Fruit fly (Drosophila melanogaster) whole organism, wandering third instar larva: ENCODE measurements around the gene Cdc14.

Experiments used
- CG32264 ChIP-seq: fragments of 200-800 bp; sonication (Bioruptor generic); optimal IDR thresholded peaks from 2 replicates; lab custom pipeline; 2016; ENCODE audit warnings: missing biosample characterization, missing genetic modification characterization
- CG9705 ChIP-seq: fragments of 200-800 bp; sonication (Bioruptor generic); optimal IDR thresholded peaks from 2 replicates; lab custom pipeline; 2018; ENCODE audit warnings: missing biosample characterization, mild to moderate bottlenecking, missing genetic modification characterization
- Dfd ChIP-seq: fragments of >200 bp; optimal IDR thresholded peaks from 2 replicates; lab custom pipeline; 2017; ENCODE audit warnings: missing biosample characterization, missing genetic modification characterization
- Dif ChIP-seq: fragments of 200-275, 200-300 bp; sonication (Bioruptor generic); optimal IDR thresholded peaks from 2 replicates; lab custom pipeline; 2018; ENCODE audit warnings: missing biosample characterization, missing genetic modification characterization; ENCODE audit not compliant: partially characterized antibody
- GATAd ChIP-seq: sonication (Bioruptor generic); optimal IDR thresholded peaks from 2 replicates; lab custom pipeline; 2016; ENCODE audit warnings: missing biosample characterization, missing genetic modification characterization
- HLH106 ChIP-seq: fragments of 200-800 bp; optimal IDR thresholded peaks from 3 replicates; lab custom pipeline; 2019; ENCODE audit warnings: missing biosample characterization, mild to moderate bottlenecking, missing genetic modification characterization, moderate library complexity
- Hnf4 ChIP-seq: fragments of 200-800 bp; sonication (Bioruptor generic); optimal IDR thresholded peaks from 2 replicates; lab custom pipeline; 2016; ENCODE audit warnings: missing biosample characterization, mild to moderate bottlenecking, missing genetic modification characterization
- Hr78 ChIP-seq: fragments of >200 bp; optimal IDR thresholded peaks from 2 replicates; lab custom pipeline; 2017; ENCODE audit warnings: missing biosample characterization, missing genetic modification characterization
- Hr83 ChIP-seq: fragments of 200-300 bp; sonication (Bioruptor generic); optimal IDR thresholded peaks from 2 replicates; lab custom pipeline; 2016; ENCODE audit warnings: missing biosample characterization, mild to moderate bottlenecking, missing genetic modification characterization, moderate library complexity; ENCODE audit not compliant: poor library complexity, severe bottlenecking
- Jra ChIP-seq: sonication (Bioruptor generic); optimal IDR thresholded peaks from 2 replicates; lab custom pipeline; 2016; ENCODE audit warnings: missing biosample characterization, missing genetic modification characterization
- Mio ChIP-seq: sonication (Bioruptor generic); optimal IDR thresholded peaks from 2 replicates; lab custom pipeline; 2016; ENCODE audit warnings: missing biosample characterization, missing genetic modification characterization
- Myc ChIP-seq: fragments of >200 bp; optimal IDR thresholded peaks from 2 replicates; lab custom pipeline; 2017
- N ChIP-seq: fragments of >200 bp; optimal IDR thresholded peaks from 2 replicates; lab custom pipeline; 2018; ENCODE audit warnings: missing biosample characterization, missing external identifiers, missing genetic modification characterization
- OdsH ChIP-seq: fragments of 200-800 bp; sonication (Bioruptor generic); optimal IDR thresholded peaks from 2 replicates; lab custom pipeline; 2016; ENCODE audit warnings: missing biosample characterization, mild to moderate bottlenecking, missing genetic modification characterization
- Rel ChIP-seq, 2 experiments: fragments of 200-800 bp; sonication (Bioruptor generic) in 1 of 2; optimal IDR thresholded peaks; 2 replicates in 1 of 2; 3 replicates in 1 of 2; lab custom pipeline; 2016 to 2019; ENCODE audit warnings: mild to moderate bottlenecking in 2 of 2, missing biosample characterization in 2 of 2, missing genetic modification characterization in 2 of 2, moderate library complexity in 1 of 2
- Sp1 ChIP-seq: fragments of 200-800 bp; sonication (Bioruptor generic); optimal IDR thresholded peaks from 3 replicates; lab custom pipeline; 2019; ENCODE audit warnings: missing biosample characterization, mild to moderate bottlenecking, missing genetic modification characterization, moderate library complexity
- br ChIP-seq: fragments of 200-800 bp; sonication (Bioruptor generic); optimal IDR thresholded peaks from 2 replicates; lab custom pipeline; 2016; ENCODE audit warnings: missing biosample characterization, missing genetic modification characterization
- brk ChIP-seq: fragments of 200-800 bp; sonication (Bioruptor generic); optimal IDR thresholded peaks from 2 replicates; lab custom pipeline; 2016; ENCODE audit warnings: missing biosample characterization, mild to moderate bottlenecking, missing genetic modification characterization
- dl ChIP-seq, 2 experiments: fragments of 175-275, 200-275 bp in 1 of 2; fragments of 200-275 bp in 1 of 2; sonication (Bioruptor generic); optimal IDR thresholded peaks; lab custom pipeline; 2018; ENCODE audit warnings: mild to moderate bottlenecking in 2 of 2, missing biosample characterization in 2 of 2, missing genetic modification characterization in 2 of 2, moderate library complexity in 2 of 2; ENCODE audit not compliant: partially characterized antibody in 2 of 2, insufficient read depth in 1 of 2
- dmrt93B ChIP-seq: fragments of 200-800 bp; sonication (Bioruptor generic); optimal IDR thresholded peaks from 2 replicates; lab custom pipeline; 2018; ENCODE audit warnings: missing biosample characterization, mild to moderate bottlenecking, missing genetic modification characterization
- dsf ChIP-seq: sonication (Bioruptor generic); optimal IDR thresholded peaks from 2 replicates; lab custom pipeline; 2016; ENCODE audit warnings: missing biosample characterization, missing genetic modification characterization, borderline replicate concordance
- ey ChIP-seq: fragments of 200-800 bp; sonication (Bioruptor generic); optimal IDR thresholded peaks from 2 replicates; lab custom pipeline; 2016; ENCODE audit warnings: missing biosample characterization, missing genetic modification characterization
- foxo ChIP-seq, 2 experiments: fragments of 200-800 bp; sonication (Bioruptor generic); optimal IDR thresholded peaks; 2 replicates in 1 of 2; 3 replicates in 1 of 2; lab custom pipeline; 2016 to 2017; ENCODE audit warnings: missing biosample characterization in 2 of 2, missing genetic modification characterization in 2 of 2
- fru ChIP-seq: fragments of 200-800 bp; sonication (Bioruptor generic); optimal IDR thresholded peaks from 3 replicates; lab custom pipeline; 2016; ENCODE audit warnings: missing biosample characterization, mild to moderate bottlenecking, missing genetic modification characterization
- h ChIP-seq: fragments of 200-800 bp; sonication (Bioruptor generic); optimal IDR thresholded peaks from 3 replicates; lab custom pipeline; 2016; ENCODE audit warnings: missing biosample characterization, mild to moderate bottlenecking, missing genetic modification characterization
- jim ChIP-seq: fragments of 175-275, 200-325 bp; sonication (Bioruptor generic); optimal IDR thresholded peaks from 2 replicates; lab custom pipeline; 2016; ENCODE audit warnings: missing biosample characterization, mild to moderate bottlenecking, missing genetic modification characterization
- lola ChIP-seq: fragments of >200 bp; optimal IDR thresholded peaks from 2 replicates; lab custom pipeline; 2017; ENCODE audit warnings: missing biosample characterization, missing genetic modification characterization
- psq ChIP-seq: fragments of 200-800 bp; sonication (Bioruptor generic); optimal IDR thresholded peaks from 3 replicates; lab custom pipeline; 2017; ENCODE audit warnings: missing biosample characterization, mild to moderate bottlenecking, missing genetic modification characterization, moderate library complexity
- rgr ChIP-seq: fragments of 200-800 bp; sonication (Bioruptor generic); optimal IDR thresholded peaks from 3 replicates; lab custom pipeline; 2016; ENCODE audit warnings: missing biosample characterization, mild to moderate bottlenecking, missing genetic modification characterization
- sv ChIP-seq: fragments of 200-800 bp; sonication (Bioruptor generic); optimal IDR thresholded peaks from 3 replicates; lab custom pipeline; 2016; ENCODE audit warnings: missing biosample characterization, missing genetic modification characterization
- usp ChIP-seq: fragments of >200 bp; optimal IDR thresholded peaks from 2 replicates; lab custom pipeline; 2017; ENCODE audit warnings: missing biosample characterization, missing genetic modification characterization
- woc ChIP-seq: sonication (Bioruptor generic); optimal IDR thresholded peaks from 2 replicates; lab custom pipeline; 2016; ENCODE audit warnings: missing biosample characterization, mild to moderate bottlenecking, missing genetic modification characterization

Cdc14 gene

dm6 chr2L:7807563-7807962 is 2.9 kb downstream of the Cdc14 start:
- TF ChIP-seq br (GFP tag; lab: Kevin White, UChicago) (no peak), foxo (GFP tag; optimal IDR thresholded peaks at IDR 0.05; lab: Kevin White, UChicago) (no peak), OdsH (no peak), fru (GFP tag; lab: Kevin White, UChicago) (no peak)

- TF ChIP-seq fru (GFP tag; lab: Kevin White, UChicago) (peak; percentile 90), woc (GFP tag; lab: Kevin White, UChicago) (peak; percentile 98), br (GFP tag; lab: Kevin White, UChicago) (peak; percentile 88), Myc (lab: Kevin White, UChicago) (peak; percentile 95), CG9705 (GFP tag; lab: Kevin White, UChicago) (peak; percentile 91), jim (GFP tag; lab: Kevin White, UChicago) (no peak), Hr83 (GFP tag; lab: Kevin White, UChicago) (no peak), Hnf4 (GFP tag; lab: Kevin White, UChicago) (peak; percentile 79), sv (peak; percentile 90), rgr (peak; percentile 86), ey (GFP tag; lab: Kevin White, UChicago) (peak; percentile 89), N (no peak), brk (GFP tag; lab: Kevin White, UChicago) (peak; percentile 71), OdsH (peak; percentile 80), Jra (GFP tag; lab: Kevin White, UChicago) (peak; percentile 61), dmrt93B (GFP tag; lab: Kevin White, UChicago) (peak; percentile 81), psq (peak; percentile 75), GATAd (GFP tag; lab: Kevin White, UChicago) (peak; percentile 17), usp (GFP tag; lab: Kevin White, UChicago) (no peak), dsf (GFP tag; lab: Kevin White, UChicago) (peak; percentile 52), Dfd (GFP tag; lab: Kevin White, UChicago) (no peak), Hr78 (GFP tag; lab: Kevin White, UChicago) (no peak), Rel (GFP tag; optimal IDR thresholded peaks at IDR 0.05; lab: Kevin White, UChicago) (no peak), Rel (tag; optimal IDR thresholded peaks at IDR 0.05; lab: Kevin White, UChicago) (peak; percentile 70), h (GFP tag; lab: Kevin White, UChicago) (peak; percentile 88), Sp1 (GFP tag; lab: Kevin White, UChicago) (peak; percentile 92), foxo (GFP tag; optimal IDR thresholded peaks at IDR 0.05; lab: Kevin White, UChicago) (peak in 1 of 2 experiments; percentile 92), CG32264 (GFP tag; lab: Kevin White, UChicago) (peak; percentile 72), HLH106 (tag; lab: Kevin White, UChicago) (peak; percentile 94)
These were observed 10.6 kb downstream of the Cdc14 start, which contains the start of the genes Herp and r2d2 for dm6 chr2L:7799804-7800433. Gene Herp (minus strand): TSS chr2L:7800058. Gene r2d2 (plus strand): TSS chr2L:7800147.

- TF ChIP-seq brk (GFP tag; lab: Kevin White, UChicago): no peak
- peak in 1 of 2 experiments; percentile 36 for TF ChIP-seq dl (GFP tag; optimal IDR thresholded peaks at IDR 0.05; lab: Kevin White, UChicago; ENCODE audit: insufficient read depth in 1 of 2, partially characterized antibody in 2 of 2)
These were observed 14.6 kb downstream of the Cdc14 start, which contains the start of gene LKRSDH for dm6 chr2L:7795859-7796258. Gene LKRSDH (minus strand): TSS chr2L:7795959.

- TF ChIP-seq sv (no peak), dl (GFP tag; optimal IDR thresholded peaks at IDR 0.05; lab: Kevin White, UChicago; ENCODE audit: insufficient read depth in 1 of 2, partially characterized antibody in 2 of 2) (no peak), Hnf4 (GFP tag; lab: Kevin White, UChicago) (no peak), Dfd (GFP tag; lab: Kevin White, UChicago) (no peak), Dif (GFP tag; lab: Kevin White, UChicago) (no peak), fru (GFP tag; lab: Kevin White, UChicago) (no peak), Myc (lab: Kevin White, UChicago) (no peak), Mio (GFP tag; lab: Kevin White, UChicago) (no peak), lola (GFP tag; lab: Kevin White, UChicago) (no peak), N (no peak), dmrt93B (GFP tag; lab: Kevin White, UChicago) (no peak)
These were observed 15.6 kb downstream of the Cdc14 start for dm6 chr2L:7794689-7795475.
